Fruit fly (Drosophila melanogaster): ENCODE results near the gene CG15579.

The CG15579 gene

DNA sequence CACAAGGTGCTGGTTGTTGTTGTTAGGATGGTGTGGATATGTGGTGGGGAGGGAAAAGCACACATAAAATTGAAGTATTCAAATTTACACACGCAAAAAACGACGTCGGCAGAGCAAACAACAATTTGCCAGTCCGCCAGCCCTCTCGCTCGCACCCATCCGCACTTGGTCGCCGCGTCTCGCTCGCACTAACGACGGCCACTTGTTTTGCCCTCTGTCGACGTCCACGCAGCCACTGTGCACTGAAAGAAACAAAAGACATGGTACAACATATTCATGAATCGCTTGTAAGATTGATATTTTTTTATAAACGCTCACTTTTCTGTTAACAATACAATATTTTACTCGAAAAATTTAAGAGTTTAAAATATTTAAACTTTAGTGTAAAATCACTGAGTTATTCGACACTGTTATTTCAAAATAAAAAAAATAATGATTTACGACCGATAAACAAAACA, 12.3 kb upstream of the CG15579 start (continued):
- peak; percentile 55 for TF ChIP-seq Ada2b (GFP tag; IDR thresholded peaks at IDR 0.05)
- TF ChIP-seq CG13624 (GFP tag; optimal IDR thresholded peaks at IDR 0.05), result peak; percentile 38
- peak; percentile 3 for TF ChIP-seq pum (GFP tag; optimal IDR thresholded peaks at IDR 0.05)
- TF ChIP-seq Rx (GFP tag; IDR thresholded peaks at IDR 0.05), result peak; percentile 35; the same call in 1 of the 2 replicates
- TF ChIP-seq CG6813 (GFP tag; optimal IDR thresholded peaks at IDR 0.05), result peak; percentile 48
- peak; percentile 58 for TF ChIP-seq CG9609 (GFP tag; optimal IDR thresholded peaks at IDR 0.05)
- peak; percentile 16 for TF ChIP-seq Jarid2 (GFP tag; optimal IDR thresholded peaks at IDR 0.05)
- TF ChIP-seq sr (GFP tag; IDR thresholded peaks at IDR 0.05), result 0 out of 3 replicates have a peak, but pooled peaks have one; percentile 20
- TF ChIP-seq HLHmδ (GFP tag; optimal IDR thresholded peaks at IDR 0.05), result no peak
- no peak for TF ChIP-seq hbn (GFP tag; IDR thresholded peaks at IDR 0.05; ENCODE audit: partially characterized antibody)
- TF ChIP-seq Lim3 (GFP tag; IDR thresholded peaks at IDR 0.05), result no peak
- TF ChIP-seq cato (GFP tag; optimal IDR thresholded peaks at IDR 0.05; ENCODE audit: borderline replicate concordance), result no peak
- peak; percentile 64; the same call in 2 of the 3 replicates for TF ChIP-seq tgo (GFP tag; IDR thresholded peaks at IDR 0.05)
- TF ChIP-seq CG18764 (GFP tag; optimal IDR thresholded peaks at IDR 0.05), result peak; percentile 10
- TF ChIP-seq pan (optimal IDR thresholded peaks at IDR 0.05), result no peak
- peak in 1 of 2 experiments; percentile 51 for TF ChIP-seq pan (GFP tag; optimal IDR thresholded peaks at IDR 0.05 in 1 of 2, IDR thresholded peaks at IDR 0.05 in 1 of 2)
- TF ChIP-seq shn (GFP tag; optimal IDR thresholded peaks at IDR 0.05), result peak; percentile 7
- no peak for TF ChIP-seq gt (GFP tag; IDR thresholded peaks at IDR 0.05)
- TF ChIP-seq tin (GFP tag; optimal IDR thresholded peaks at IDR 0.05), result peak; percentile 52
- TF ChIP-seq CG2129 (GFP tag; IDR thresholded peaks at IDR 0.05; ENCODE audit: partially characterized antibody), result no peak
- peak; percentile 45 for TF ChIP-seq HHEX (GFP tag; optimal IDR thresholded peaks at IDR 0.05)
- TF ChIP-seq CG18476 (GFP tag; optimal IDR thresholded peaks at IDR 0.05), result peak; percentile 33
- TF ChIP-seq CG10462 (GFP tag; optimal IDR thresholded peaks at IDR 0.05), result no peak
- TF ChIP-seq pb (GFP tag; optimal IDR thresholded peaks at IDR 0.05), result no peak
- TF ChIP-seq zfh2 (GFP tag; optimal IDR thresholded peaks at IDR 0.05), result peak; percentile 70
- TF ChIP-seq sens (GFP tag), result peak; percentile 68
- no peak for TF ChIP-seq kni (GFP tag; optimal IDR thresholded peaks at IDR 0.05)
- TF ChIP-seq Dad (GFP tag; optimal IDR thresholded peaks at IDR 0.05), result peak; percentile 12
- TF ChIP-seq CG9797 (GFP tag; optimal IDR thresholded peaks at IDR 0.05), result no peak
- TF ChIP-seq bcd (GFP tag; optimal IDR thresholded peaks at IDR 0.05), result peak; percentile 66
- TF ChIP-seq CG17359 (tag; optimal IDR thresholded peaks at IDR 0.05), result peak; percentile 61
- TF ChIP-seq Kr (GFP tag; optimal IDR thresholded peaks at IDR 0.05), result no peak
- no peak for TF ChIP-seq fd102C (GFP tag; optimal IDR thresholded peaks at IDR 0.05)
- peak; percentile 26 for TF ChIP-seq exex (tag; optimal IDR thresholded peaks at IDR 0.05)
- TF ChIP-seq CG31441 (GFP tag; IDR thresholded peaks at IDR 0.05), result peak; percentile 60; the same call in 1 of the 2 replicates
- peak; percentile 78 for TF ChIP-seq Rfx (GFP tag; IDR thresholded peaks at IDR 0.05)
- TF ChIP-seq CG13424 (tag; optimal IDR thresholded peaks at IDR 0.05), result peak; percentile 67
- TF ChIP-seq fd64A (GFP tag; optimal IDR thresholded peaks at IDR 0.05), result no peak
- TF ChIP-seq CG18011 (GFP tag; optimal IDR thresholded peaks at IDR 0.05), result peak; percentile 27
- no peak for TF ChIP-seq ro (GFP tag; IDR thresholded peaks at IDR 0.05)
- 0 out of 2 replicates have a peak, but pooled peaks have one; percentile 50 for TF ChIP-seq wdn (GFP tag; IDR thresholded peaks at IDR 0.05)
- peak; percentile 69 for TF ChIP-seq unpg (GFP tag; optimal IDR thresholded peaks at IDR 0.05)
- TF ChIP-seq Ptx1 (GFP tag; IDR thresholded peaks at IDR 0.05), result peak; percentile 65
- no peak for TF ChIP-seq eve (GFP tag; optimal IDR thresholded peaks at IDR 0.05)
- TF ChIP-seq sd (tag; optimal IDR thresholded peaks at IDR 0.05), result peak; percentile 15
- peak in 1 of 2 experiments; percentile 49 for TF ChIP-seq Pdp1 (GFP tag; optimal IDR thresholded peaks at IDR 0.05)
- no peak for TF ChIP-seq H15 (GFP tag; IDR thresholded peaks at IDR 0.05)
- TF ChIP-seq Antp (GFP tag; optimal IDR thresholded peaks at IDR 0.05), result no peak
- no peak for TF ChIP-seq twi (tag; optimal IDR thresholded peaks at IDR 0.05)
- TF ChIP-seq D19A (tag; optimal IDR thresholded peaks at IDR 0.05), result peak; percentile 35
- TF ChIP-seq CG10366 (GFP tag; IDR thresholded peaks at IDR 0.05), result no peak; the same call in 1 of the 2 replicates

Data from whole organism, embryonic.